Fruit fly (Drosophila melanogaster) whole organism, adult: Measurements from ENCODE around the gene aru.
A peak's percentile ranks its signal among the peaks of the same experiment; 100 is the strongest.

Experiments
- CG11617 ChIP-seq: fragments of 200-800 bp; sonication (Bioruptor generic); optimal IDR thresholded peaks from 2 replicates; lab custom pipeline; 2017; ENCODE audit warnings: mild to moderate bottlenecking, missing biosample characterization, missing genetic modification reagents, missing genetic modification characterization
- CG12768 ChIP-seq: fragments of 200-800 bp; sonication (Bioruptor generic); optimal IDR thresholded peaks from 2 replicates; lab custom pipeline; 2017; ENCODE audit warnings: missing biosample characterization, missing genetic modification characterization, mild to moderate bottlenecking, moderate library complexity, missing genetic modification reagents
- CG14711 ChIP-seq: fragments of 200-800 bp; sonication (Bioruptor generic); optimal IDR thresholded peaks from 2 replicates; lab custom pipeline; 2018; ENCODE audit warnings: missing biosample characterization, mild to moderate bottlenecking, missing genetic modification characterization, moderate library complexity
- CG1620 ChIP-seq: fragments of 200-800 bp; sonication (Bioruptor generic); optimal IDR thresholded peaks from 2 replicates; lab custom pipeline; 2016; ENCODE audit warnings: missing biosample characterization, missing genetic modification characterization
- CG7045 ChIP-seq: fragments of 200-800 bp; sonication (Bioruptor generic); optimal IDR thresholded peaks from 2 replicates; lab custom pipeline; 2017; ENCODE audit warnings: missing biosample characterization, mild to moderate bottlenecking, missing genetic modification characterization
- Clk ChIP-seq: fragments of 200-800 bp; sonication (Bioruptor generic); optimal IDR thresholded peaks from 2 replicates; lab custom pipeline; 2017; ENCODE audit warnings: missing biosample characterization, missing genetic modification characterization
- Crg-1 ChIP-seq: fragments of 200-800 bp; sonication (Bioruptor generic); optimal IDR thresholded peaks from 2 replicates; lab custom pipeline; 2016; ENCODE audit warnings: missing biosample characterization, missing genetic modification characterization
- Hr96 ChIP-seq: fragments of 200-800 bp; sonication (Bioruptor generic); optimal IDR thresholded peaks from 2 replicates; lab custom pipeline; 2016; ENCODE audit warnings: missing biosample characterization, missing genetic modification characterization
- cnc ChIP-seq, 2 experiments: fragments of >200 bp; optimal IDR thresholded peaks; 2 replicates each; lab custom pipeline; 2017
- kay ChIP-seq: fragments of 200-800 bp; sonication (Bioruptor generic); peaks from one replicate; lab custom pipeline; 2016; ENCODE audit warnings: missing biosample characterization, missing genetic modification characterization, borderline replicate concordance
- ovo ChIP-seq: fragments of 200-800 bp; sonication (Bioruptor generic); optimal IDR thresholded peaks from 2 replicates; lab custom pipeline; 2016; ENCODE audit warnings: missing biosample characterization, missing genetic modification characterization
- pad ChIP-seq: fragments of 200-800 bp; sonication (Bioruptor generic); optimal IDR thresholded peaks from 3 replicates; lab custom pipeline; 2017; ENCODE audit warnings: missing biosample characterization, missing genetic modification characterization, mild to moderate bottlenecking, moderate library complexity, missing genetic modification reagents
- tj ChIP-seq: fragments of 200-800 bp; sonication (Bioruptor generic); optimal IDR thresholded peaks from 3 replicates; lab custom pipeline; 2017; ENCODE audit warnings: missing biosample characterization, mild to moderate bottlenecking, missing genetic modification characterization, moderate library complexity

DNA sequence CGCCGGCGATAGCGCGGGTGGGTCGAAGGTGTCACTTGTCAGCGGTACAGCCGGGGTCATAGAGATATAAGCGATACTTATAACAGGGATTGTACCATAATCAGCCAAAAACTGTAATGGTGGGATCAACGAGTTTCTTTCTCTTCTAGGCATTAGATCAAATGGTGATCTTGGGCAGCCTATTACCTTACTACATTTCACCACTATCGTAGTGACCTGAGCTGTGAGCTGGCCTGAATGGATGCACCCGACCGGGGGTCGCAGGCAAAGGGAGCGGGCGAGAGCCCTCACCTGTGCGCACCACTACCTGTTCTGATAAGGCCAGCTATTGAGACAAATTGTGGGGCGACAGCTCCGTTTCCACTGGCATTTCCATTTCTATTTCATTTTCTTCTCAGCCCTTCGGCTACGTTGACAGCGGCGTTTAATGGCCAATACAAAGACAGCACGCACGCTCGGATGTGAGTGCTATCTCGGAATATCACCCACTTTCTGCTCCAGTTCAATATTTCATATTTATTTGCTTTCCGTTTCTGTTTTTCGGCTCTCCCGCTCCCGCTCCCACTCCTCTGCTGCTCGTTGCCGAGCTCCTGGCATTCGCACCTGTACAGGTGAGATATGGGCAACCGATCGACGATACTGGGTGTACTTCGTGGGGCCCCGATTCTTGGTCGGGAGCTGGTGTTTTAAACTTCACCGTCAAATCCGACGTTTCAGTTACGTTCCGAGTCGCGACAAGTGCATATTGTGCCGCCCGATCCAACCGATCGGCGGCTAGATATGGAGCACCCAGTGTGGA, 11.3 kb downstream of the aru start:
- TF ChIP-seq CG1620 (GFP tag; lab: Kevin White, UChicago) = no peak
- TF ChIP-seq Hr96 = no peak
- TF ChIP-seq CG12768 (GFP tag; lab: Kevin White, UChicago) = no peak
- TF ChIP-seq kay = no peak
- TF ChIP-seq CG11617 = no peak
- TF ChIP-seq CG14711 (tag; lab: Kevin White, UChicago) = peak; percentile 49
- TF ChIP-seq pad (GFP tag; lab: Kevin White, UChicago) = no peak
- no peak for TF ChIP-seq CG7045 (GFP tag; lab: Kevin White, UChicago)
- TF ChIP-seq ovo (GFP tag; lab: Kevin White, UChicago) = no peak
- TF ChIP-seq Clk (GFP tag; lab: Kevin White, UChicago) = no peak
- no peak for TF ChIP-seq Crg-1 (GFP tag; lab: Kevin White, UChicago)
- TF ChIP-seq tj = no peak
- no peak for TF ChIP-seq cnc (optimal IDR thresholded peaks at IDR 0.05; lab: Kevin White, UChicago)
